Worm (Caenorhabditis elegans): ENCODE measurements around the gene K12H6.10.

- TF ChIP-seq pha-4 (tag; optimal IDR thresholded peaks at IDR 0.05), result no peak
- no peak for TF ChIP-seq sptf-1 (tag; optimal IDR thresholded peaks at IDR 0.05)
- TF ChIP-seq lin-32 (GFP tag; optimal IDR thresholded peaks at IDR 0.05), result no peak
- TF ChIP-seq ztf-11 (tag; optimal IDR thresholded peaks at IDR 0.05), result no peak
- TF ChIP-seq elt-3 (tag; optimal IDR thresholded peaks at IDR 0.05), result no peak
- TF ChIP-seq sem-2 (GFP tag; optimal IDR thresholded peaks at IDR 0.05), result no peak
- TF ChIP-seq ceh-39 (tag; optimal IDR thresholded peaks at IDR 0.05), result no peak
- TF ChIP-seq unc-62 (GFP tag; optimal IDR thresholded peaks at IDR 0.05), result no peak
- TF ChIP-seq lin-13 (tag; optimal IDR thresholded peaks at IDR 0.05), result no peak
- TF ChIP-seq nhr-76 (tag; optimal IDR thresholded peaks at IDR 0.05), result no peak
- TF ChIP-seq snpc-4 (tag; optimal IDR thresholded peaks at IDR 0.05), result no peak
- peak; percentile 3 for TF ChIP-seq elt-1 (tag; optimal IDR thresholded peaks at IDR 0.05; ENCODE audit: borderline replicate concordance, insufficient read depth)
Measured at ce11 chrII:2797951-2798350, 24.7 kb upstream of the K12H6.10 start.

All from whole organism, mixed stage, embryonic.